Worm (Caenorhabditis elegans): Measurements from ENCODE around the gene R144.6.

DNA sequence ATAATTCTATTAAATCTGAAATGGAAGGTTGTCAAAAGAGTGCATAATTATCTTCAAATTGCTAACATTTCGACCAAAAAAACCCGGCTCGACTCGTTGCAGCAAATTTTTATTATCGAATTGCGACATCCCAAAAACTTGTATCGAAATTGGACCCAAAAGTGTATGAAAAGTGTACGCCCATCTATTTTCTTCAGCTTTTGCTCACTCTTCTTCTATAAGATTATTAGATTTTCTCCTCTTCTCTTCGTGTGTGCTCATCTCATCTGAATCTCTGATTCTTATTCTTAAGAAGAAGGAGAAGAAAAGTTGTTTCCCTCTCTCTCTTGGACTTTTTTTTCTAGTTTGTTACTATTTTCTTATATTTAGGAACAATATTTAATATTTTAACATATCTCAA lies 37.3 kb downstream of the R144.6 start:
- TF ChIP-seq T07F8.4 (tag; optimal IDR thresholded peaks at IDR 0.05), result no peak
- TF ChIP-seq aptf-3 (GFP tag; IDR thresholded peaks at IDR 0.05), result no peak
- TF ChIP-seq ccch-3 (GFP tag; optimal IDR thresholded peaks at IDR 0.05), result no peak
- no peak for TF ChIP-seq hrde-1 (tag; optimal IDR thresholded peaks at IDR 0.05; ENCODE audit: borderline replicate concordance)
- no peak for TF ChIP-seq ceh-40 (GFP tag; IDR thresholded peaks at IDR 0.05)
- TF ChIP-seq aptf-2 (GFP tag; conservative IDR thresholded peaks at IDR 0.05), result no peak
- no peak for TF ChIP-seq F23B12.7 (tag; optimal IDR thresholded peaks at IDR 0.05; ENCODE audit: insufficient read depth)
